Worm (Caenorhabditis elegans) whole organism, late embryonic: ENCODE results near the gene srr-7.

Experiments
- ets-4 ChIP-seq: sonication (generic microtip); optimal IDR thresholded peaks from 2 replicates; lab custom pipeline; 2016; ENCODE audit warnings: missing genetic modification characterization, missing compliant biosample characterization
- nhr-11 ChIP-seq: fragments of 150-350 bp; optimal IDR thresholded peaks from 2 replicates; lab custom pipeline; 2014; ENCODE audit warnings: missing biosample characterization, missing genetic modification characterization

DNA sequence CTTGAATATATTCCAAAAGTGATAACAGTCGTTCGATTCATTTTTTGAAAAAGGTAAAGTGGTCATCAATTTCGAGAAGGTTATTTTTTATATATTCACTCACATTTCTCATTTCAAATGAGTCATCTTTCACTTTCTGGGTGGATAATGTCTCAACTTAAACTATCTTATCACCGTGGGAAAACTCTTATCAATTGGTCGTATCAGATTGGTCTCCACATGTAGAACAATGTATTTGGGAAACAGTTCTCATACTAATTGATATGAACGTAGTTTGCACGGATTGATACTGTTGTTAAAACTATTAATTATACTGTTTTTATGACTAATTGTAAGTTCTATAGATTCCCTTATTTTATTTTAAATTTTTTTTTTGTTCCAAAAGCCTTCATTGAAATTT is 5.8 kb downstream of the srr-7 start:
- TF ChIP-seq nhr-11 (tag; lab: Kevin White, UChicago), result no peak
- TF ChIP-seq ets-4, result no peak
